Fruit fly (Drosophila melanogaster): Measurements from ENCODE around the gene CG34129.

CG34129 gene

DNA sequence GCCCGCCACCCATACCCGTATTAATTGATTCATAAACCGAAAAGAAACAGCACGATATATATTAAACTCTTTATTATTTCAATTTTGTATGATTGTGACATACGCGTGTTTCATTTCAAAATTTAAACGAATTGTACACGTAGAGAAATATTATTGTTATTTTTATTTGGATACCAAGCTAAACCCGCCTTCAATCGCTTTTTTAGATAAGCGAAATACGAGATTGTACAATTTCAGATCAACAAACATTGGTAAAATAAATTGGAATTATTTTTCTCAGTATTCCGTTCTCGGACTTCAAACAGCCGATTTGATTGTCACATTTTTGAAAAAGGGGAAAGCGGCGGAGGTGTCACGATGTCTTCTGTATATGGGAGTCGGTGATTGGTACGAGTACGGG, 44.0 kb upstream of the CG34129 start (continued):
- TF ChIP-seq CG10147 (GFP tag; optimal IDR thresholded peaks at IDR 0.05) (no peak), seq (GFP tag; IDR thresholded peaks at IDR 0.05) (no peak), CG16813 (GFP tag; IDR thresholded peaks at IDR 0.05; ENCODE audit: partially characterized antibody) (no peak), CG13424 (tag; optimal IDR thresholded peaks at IDR 0.05) (peak; percentile 35), az2 (GFP tag; optimal IDR thresholded peaks at IDR 0.05) (peak; percentile 51), CG11247 (GFP tag; IDR thresholded peaks at IDR 0.05) (no peak), CG12236 (GFP tag; optimal IDR thresholded peaks at IDR 0.05) (no peak), CG1024 (GFP tag; IDR thresholded peaks at IDR 0.05) (no peak), zen (tag; optimal IDR thresholded peaks at IDR 0.05) (no peak), CG10267 (tag; optimal IDR thresholded peaks at IDR 0.05) (peak; percentile 21), Hey (tag; optimal IDR thresholded peaks at IDR 0.05) (no peak), CG32767 (GFP tag; IDR thresholded peaks at IDR 0.05) (no peak), CG2129 (GFP tag; IDR thresholded peaks at IDR 0.05; ENCODE audit: partially characterized antibody) (no peak), sim (GFP tag; IDR thresholded peaks at IDR 0.05) (no peak), cas (GFP tag; IDR thresholded peaks at IDR 0.05) (no peak), Oli (tag; optimal IDR thresholded peaks at IDR 0.05) (peak; percentile 48), gcm2 (GFP tag; optimal IDR thresholded peaks at IDR 0.05) (no peak), Nf-YC (tag; optimal IDR thresholded peaks at IDR 0.05) (no peak), CG12769 (tag; optimal IDR thresholded peaks at IDR 0.05) (peak; percentile 66), jumu (GFP tag; optimal IDR thresholded peaks at IDR 0.05) (peak; percentile 25), Antp (GFP tag; optimal IDR thresholded peaks at IDR 0.05) (peak; percentile 32), HLH54F (GFP tag; optimal IDR thresholded peaks at IDR 0.05) (peak; percentile 21), pan (optimal IDR thresholded peaks at IDR 0.05) (no peak), pan (GFP tag; optimal IDR thresholded peaks at IDR 0.05 in 1 of 2, IDR thresholded peaks at IDR 0.05 in 1 of 2) (peak in 1 of 2 experiments; percentile 59), nmo (GFP tag; optimal IDR thresholded peaks at IDR 0.05) (peak; percentile 47), CG14965 (GFP tag; optimal IDR thresholded peaks at IDR 0.05; ENCODE audit: borderline replicate concordance) (no peak), HLH3B (GFP tag; IDR thresholded peaks at IDR 0.05) (peak; percentile 44), Elba2 (GFP tag; optimal IDR thresholded peaks at IDR 0.05) (no peak), sisA (GFP tag; IDR thresholded peaks at IDR 0.05) (0 out of 2 replicates have a peak, but pooled peaks have one; percentile 39), CG7271 (tag; optimal IDR thresholded peaks at IDR 0.05) (no peak), CG8281 (tag; optimal IDR thresholded peaks at IDR 0.05) (no peak), sob (GFP tag; IDR thresholded peaks at IDR 0.05) (0 out of 2 replicates have a peak, but pooled peaks have one; percentile 40), CG13775 (GFP tag; optimal IDR thresholded peaks at IDR 0.05) (no peak), CG34422 (GFP tag; IDR thresholded peaks at IDR 0.05) (peak; percentile 48; the same call in 1 of the 3 replicates), CG9437 (GFP tag; optimal IDR thresholded peaks at IDR 0.05) (no peak), CG6765 (GFP tag; optimal IDR thresholded peaks at IDR 0.05) (no peak), klu (GFP tag; IDR thresholded peaks at IDR 0.05) (0 out of 2 replicates have a peak, but pooled peaks have one; percentile 20), ham (GFP tag; IDR thresholded peaks at IDR 0.05) (no peak), odd (GFP tag; optimal IDR thresholded peaks at IDR 0.05) (no peak), unpg (GFP tag; optimal IDR thresholded peaks at IDR 0.05) (peak; percentile 50), so (GFP tag; IDR thresholded peaks at IDR 0.05) (peak; percentile 55; the same call in 1 of the 3 replicates), Hr78 (GFP tag; optimal IDR thresholded peaks at IDR 0.05) (no peak), Scr (GFP tag; IDR thresholded peaks at IDR 0.05; ENCODE audit: partially characterized antibody) (no peak), slou (GFP tag; optimal IDR thresholded peaks at IDR 0.05) (no peak), stwl (tag; optimal IDR thresholded peaks at IDR 0.05) (no peak), cwo (GFP tag; optimal IDR thresholded peaks at IDR 0.05) (peak; percentile 50), Trl (optimal IDR thresholded peaks at IDR 0.05) (no peak), Trl (GFP tag; optimal IDR thresholded peaks at IDR 0.05) (peak; percentile 13), Ets65A (GFP tag) (peak; percentile 52), lov (optimal IDR thresholded peaks at IDR 0.05) (no peak), lov (GFP tag; IDR thresholded peaks at IDR 0.05) (no peak), ftz-f1 (GFP tag; optimal IDR thresholded peaks at IDR 0.05) (no peak)

All from whole organism, embryonic.